Worm (Caenorhabditis elegans) whole organism, L4/young adult: ENCODE data around the gene npr-12.

ENCODE experiments used
- W03F9.2 ChIP-seq: fragments of 150-350 bp; optimal IDR thresholded peaks from 2 replicates; lab custom pipeline; 2014; ENCODE audit warnings: missing biosample characterization, missing genetic modification characterization
- dao-5 ChIP-seq: sonication (generic microtip); optimal IDR thresholded peaks from 2 replicates; lab custom pipeline; 2016; ENCODE audit warnings: missing genotype, missing genetic modification characterization, moderate library complexity, missing compliant biosample characterization

DNA sequence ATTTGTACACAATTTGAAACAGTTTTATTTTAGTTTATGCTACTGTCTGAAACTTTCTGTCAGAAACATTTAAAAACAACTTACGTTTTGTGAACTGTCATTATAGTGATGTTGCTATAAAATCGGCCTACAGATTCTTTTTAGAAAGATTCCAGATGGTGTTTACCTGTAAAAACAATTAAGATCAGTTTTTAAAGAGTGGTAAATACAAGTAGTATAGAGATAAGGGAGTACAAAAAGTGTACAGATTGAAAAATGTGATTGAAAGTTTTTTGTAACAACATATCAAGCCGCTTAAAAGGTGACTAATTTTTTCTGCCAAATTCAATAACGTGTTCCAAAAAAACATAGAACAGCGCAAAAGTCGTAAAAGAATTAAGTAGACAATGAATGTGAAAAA lies at the start of gene npr-12:
- TF ChIP-seq W03F9.2 (tag; lab: Kevin White, UChicago) (no peak), dao-5 (tag; lab: Kevin White, UChicago) (no peak)
